Fruit fly (Drosophila melanogaster): ENCODE measurements around the gene CG14384.

dm6 chr3R:12995047-12995446, 27.5 kb upstream of the CG14384 start, which contains the start of gene yellow-f2:
- TF ChIP-seq CG3919 (GFP tag; optimal IDR thresholded peaks at IDR 0.05) (no peak), dac (GFP tag; optimal IDR thresholded peaks at IDR 0.05) (no peak), CG7368 (GFP tag; optimal IDR thresholded peaks at IDR 0.05) (no peak), Sox14 (GFP tag; optimal IDR thresholded peaks at IDR 0.05) (no peak), pdm3 (GFP tag; optimal IDR thresholded peaks at IDR 0.05) (no peak)
